Fruit fly (Drosophila melanogaster) whole organism, pupa: ENCODE data around the gene PH4alphaNE1.

Experiments
- CG10348 ChIP-seq: fragments of 200-800 bp; sonication (Bioruptor generic); IDR thresholded peaks from 2 replicates; pipeline ENCODE4 v1.3.6; 2022; ENCODE audit warnings: missing biosample characterization, missing genetic modification characterization
- CG12605 ChIP-seq: fragments of 200-800 bp; sonication (Bioruptor generic); IDR thresholded peaks from 2 replicates; pipeline ENCODE4 v1.3.6; 2022; ENCODE audit warnings: missing biosample characterization, missing genetic modification characterization
- CG13204 ChIP-seq: fragments of 200-800 bp; sonication (Bioruptor generic); optimal IDR thresholded peaks from 2 replicates; lab custom pipeline; 2018; ENCODE audit warnings: missing biosample characterization, mild to moderate bottlenecking, missing genetic modification characterization, moderate library complexity
- CG14655 ChIP-seq: fragments of 200-800 bp; sonication (Bioruptor generic); optimal IDR thresholded peaks from 3 replicates; lab custom pipeline; 2017; ENCODE audit warnings: mild to moderate bottlenecking, missing biosample characterization, missing genetic modification reagents, missing genetic modification characterization
- CG15710 ChIP-seq: fragments of 200-800 bp; sonication (Bioruptor generic); optimal IDR thresholded peaks from 2 replicates; lab custom pipeline; 2018; ENCODE audit warnings: missing biosample characterization, mild to moderate bottlenecking, missing genetic modification characterization, moderate library complexity
- CG17806 ChIP-seq: fragments of 200-800 bp; sonication (Bioruptor generic); optimal IDR thresholded peaks from 2 replicates; lab custom pipeline; 2018; ENCODE audit warnings: missing biosample characterization, mild to moderate bottlenecking, missing genetic modification characterization, moderate library complexity
- CG32121 ChIP-seq: fragments of 200-800 bp; sonication (Bioruptor generic); IDR thresholded peaks from 2 replicates; pipeline ENCODE4 v1.3.6; 2022; ENCODE audit warnings: missing biosample characterization, missing genetic modification characterization
- CG34367 ChIP-seq: fragments of 200-800 bp; sonication (Bioruptor generic); optimal IDR thresholded peaks from 2 replicates; lab custom pipeline; 2018; ENCODE audit warnings: missing biosample characterization, mild to moderate bottlenecking, missing genetic modification characterization
- CG4496 ChIP-seq: fragments of 200-800 bp; sonication (Bioruptor generic); IDR thresholded peaks from 3 replicates; pipeline ENCODE4 v1.3.6; 2022; ENCODE audit warnings: missing biosample characterization, missing genetic modification characterization
- CG8159 ChIP-seq: fragments of 200-800 bp; sonication (Bioruptor generic); optimal IDR thresholded peaks from 3 replicates; lab custom pipeline; 2018; ENCODE audit warnings: missing biosample characterization, mild to moderate bottlenecking, missing genetic modification characterization, moderate library complexity
- CG8301 ChIP-seq: fragments of 200-800 bp; sonication (Bioruptor generic); optimal IDR thresholded peaks from 2 replicates; lab custom pipeline; 2018; ENCODE audit warnings: missing biosample characterization, mild to moderate bottlenecking, missing genetic modification characterization
- CG9948 ChIP-seq: fragments of 200-800 bp; sonication (Bioruptor generic); optimal IDR thresholded peaks from 2 replicates; lab custom pipeline; 2018; ENCODE audit warnings: missing biosample characterization, mild to moderate bottlenecking, missing genetic modification characterization, moderate library complexity
- D1 ChIP-seq: fragments of 200-800 bp; sonication (Bioruptor generic); optimal IDR thresholded peaks from 2 replicates; lab custom pipeline; 2018; ENCODE audit warnings: missing biosample characterization, mild to moderate bottlenecking, missing genetic modification characterization, moderate library complexity
- EcR ChIP-seq: fragments of 200-800 bp; sonication (Bioruptor generic); optimal IDR thresholded peaks from 3 replicates; lab custom pipeline; 2019; ENCODE audit warnings: missing biosample characterization, missing genetic modification characterization, mild to moderate bottlenecking, moderate library complexity, missing genetic modification reagents
- Ets98B ChIP-seq: fragments of 200-800 bp; sonication (Bioruptor generic); IDR thresholded peaks from 2 replicates; pipeline ENCODE4 v1.3.6; 2022; ENCODE audit warnings: missing biosample characterization, missing genetic modification characterization
- Pif1A ChIP-seq: fragments of 200-800 bp; sonication (Bioruptor generic); optimal IDR thresholded peaks from 3 replicates; lab custom pipeline; 2016; ENCODE audit warnings: missing biosample characterization, missing genetic modification characterization
- Pif1B ChIP-seq: fragments of 200-800 bp; sonication (Bioruptor generic); optimal IDR thresholded peaks from 3 replicates; lab custom pipeline; 2016; ENCODE audit warnings: missing biosample characterization, missing genetic modification characterization
- Snoo ChIP-seq: fragments of 200-800 bp; sonication (Bioruptor generic); optimal IDR thresholded peaks from 3 replicates; lab custom pipeline; 2017; ENCODE audit warnings: missing biosample characterization, mild to moderate bottlenecking, missing genetic modification characterization, inconsistent platforms
- fd96Ca ChIP-seq: fragments of 200-800 bp; sonication (Bioruptor generic); IDR thresholded peaks from 3 replicates; pipeline ENCODE4 v1.3.6; 2022; ENCODE audit warnings: missing biosample characterization, missing genetic modification characterization
- gl ChIP-seq: fragments of 200-800 bp; sonication (Bioruptor generic); optimal IDR thresholded peaks from 2 replicates; lab custom pipeline; 2018; ENCODE audit warnings: missing biosample characterization, mild to moderate bottlenecking, missing genetic modification characterization
- rn ChIP-seq: fragments of 200-800 bp; sonication (Bioruptor generic); IDR thresholded peaks from 2 replicates; pipeline ENCODE4 v1.3.6; 2022; ENCODE audit warnings: missing biosample characterization, missing genetic modification characterization

The PH4alphaNE1 gene

dm6 chr3R:30450224-30450623 lies 49.9 kb downstream of the PH4alphaNE1 start:
- TF ChIP-seq CG4496 (peak; percentile 48; the same call in 1 of the 3 replicates), fd96Ca (GFP tag; lab: Robert Waterston, UW) (peak; percentile 32; the same call in 1 of the 3 replicates), CG32121 (GFP tag; lab: Robert Waterston, UW) (no peak), CG34367 (peak; percentile 16), rn (GFP tag; lab: Robert Waterston, UW) (no peak), CG8159 (tag; lab: Kevin White, UChicago) (no peak), CG13204 (GFP tag; lab: Kevin White, UChicago) (peak; percentile 37), CG9948 (tag; lab: Kevin White, UChicago) (no peak), CG8301 (tag; lab: Kevin White, UChicago) (no peak), Ets98B (peak; percentile 39; the same call in 1 of the 2 replicates), CG17806 (tag; lab: Kevin White, UChicago) (peak; percentile 2), CG10348 (GFP tag; lab: Robert Waterston, UW) (no peak), D1 (tag; lab: Kevin White, UChicago) (no peak), CG14655 (GFP tag; lab: Kevin White, UChicago) (no peak), gl (tag; lab: Kevin White, UChicago) (peak; percentile 31), CG15710 (tag; lab: Kevin White, UChicago) (no peak), CG12605 (GFP tag; lab: Robert Waterston, UW) (peak; percentile 33; the same call in 1 of the 2 replicates), Pif1B (GFP tag; lab: Kevin White, UChicago) (peak; percentile 80), Snoo (tag; lab: Kevin White, UChicago) (peak; percentile 62), Pif1A (GFP tag; lab: Kevin White, UChicago) (peak; percentile 77), EcR (GFP tag; lab: Kevin White, UChicago) (no peak)

- TF ChIP-seq D1 (tag; lab: Kevin White, UChicago) (no peak), Ets98B (no peak), CG13204 (GFP tag; lab: Kevin White, UChicago) (no peak), Pif1B (GFP tag; lab: Kevin White, UChicago) (no peak), CG32121 (GFP tag; lab: Robert Waterston, UW) (no peak), fd96Ca (GFP tag; lab: Robert Waterston, UW) (no peak), Snoo (tag; lab: Kevin White, UChicago) (no peak), rn (GFP tag; lab: Robert Waterston, UW) (no peak), CG9948 (tag; lab: Kevin White, UChicago) (no peak), Pif1A (GFP tag; lab: Kevin White, UChicago) (no peak), CG15710 (tag; lab: Kevin White, UChicago) (no peak), gl (tag; lab: Kevin White, UChicago) (no peak), CG14655 (GFP tag; lab: Kevin White, UChicago) (no peak), CG12605 (GFP tag; lab: Robert Waterston, UW) (no peak), CG10348 (GFP tag; lab: Robert Waterston, UW) (no peak), CG8159 (tag; lab: Kevin White, UChicago) (no peak), EcR (GFP tag; lab: Kevin White, UChicago) (no peak), CG17806 (tag; lab: Kevin White, UChicago) (no peak)
Observed at dm6 chr3R:30449446-30449845, 50.7 kb downstream of the PH4alphaNE1 start.
